Fruit fly (Drosophila melanogaster) whole organism, prepupa: ENCODE results near the gene Shab.

Source experiments
- Blimp-1 ChIP-seq: fragments of 200-800 bp; sonication (Bioruptor generic); optimal IDR thresholded peaks from 3 replicates; lab custom pipeline; 2017; ENCODE audit warnings: missing biosample characterization, missing genetic modification characterization, mild to moderate bottlenecking, moderate library complexity, missing genetic modification reagents
- CG3032 ChIP-seq: fragments of 200-800 bp; optimal IDR thresholded peaks from 2 replicates; lab custom pipeline; 2019; ENCODE audit warnings: missing biosample characterization, mild to moderate bottlenecking, missing genetic modification characterization, moderate library complexity
- CG32006 ChIP-seq: fragments of 200-800 bp; sonication (Bioruptor generic); optimal IDR thresholded peaks from 3 replicates; lab custom pipeline; 2017; ENCODE audit warnings: missing biosample characterization, mild to moderate bottlenecking, missing genetic modification characterization
- CG4318 ChIP-seq: fragments of 200-800 bp; sonication (Bioruptor generic); optimal IDR thresholded peaks from 3 replicates; lab custom pipeline; 2017; ENCODE audit warnings: missing biosample characterization, mild to moderate bottlenecking, missing genetic modification characterization
- CG6808 ChIP-seq: fragments of 200-800 bp; sonication (Bioruptor generic); optimal IDR thresholded peaks from 3 replicates; lab custom pipeline; 2017; ENCODE audit warnings: missing biosample characterization, missing genetic modification characterization, mild to moderate bottlenecking, moderate library complexity, missing genetic modification reagents
- CG6854 ChIP-seq: fragments of 200-800 bp; sonication (Bioruptor generic); optimal IDR thresholded peaks from 2 replicates; lab custom pipeline; 2017; ENCODE audit warnings: missing biosample characterization, mild to moderate bottlenecking, missing genetic modification characterization
- Eip93F ChIP-seq: fragments of 200-800 bp; sonication (Bioruptor generic); optimal IDR thresholded peaks from 2 replicates; lab custom pipeline; 2016; ENCODE audit warnings: missing biosample characterization, mild to moderate bottlenecking, missing genetic modification characterization
- Ets21C ChIP-seq: fragments of 200-800 bp; sonication (Bioruptor generic); optimal IDR thresholded peaks from 3 replicates; lab custom pipeline; 2016; ENCODE audit warnings: missing biosample characterization, missing genetic modification characterization
- Hr39 ChIP-seq: fragments of 200-800 bp; sonication (Bioruptor generic); optimal IDR thresholded peaks from 2 replicates; lab custom pipeline; 2016; ENCODE audit warnings: missing biosample characterization, missing genetic modification characterization
- Met ChIP-seq: fragments of 200-800 bp; sonication (Bioruptor generic); optimal IDR thresholded peaks from 3 replicates; lab custom pipeline; 2016; ENCODE audit warnings: missing biosample characterization, missing genetic modification characterization
- Sox15 ChIP-seq: fragments of 200-800 bp; sonication (Bioruptor generic); optimal IDR thresholded peaks from 3 replicates; lab custom pipeline; 2016; ENCODE audit warnings: missing biosample characterization, missing genetic modification characterization
- cyc ChIP-seq: fragments of 200-800 bp; sonication (Bioruptor generic); optimal IDR thresholded peaks from 3 replicates; lab custom pipeline; 2016; ENCODE audit warnings: missing biosample characterization, missing genetic modification characterization
- lz ChIP-seq: fragments of 200-800 bp; sonication (Bioruptor generic); optimal IDR thresholded peaks from 3 replicates; lab custom pipeline; 2016; ENCODE audit warnings: missing biosample characterization, missing genetic modification characterization
- vri ChIP-seq: fragments of 200-800 bp; sonication (Bioruptor generic); optimal IDR thresholded peaks from 3 replicates; lab custom pipeline; 2016; ENCODE audit warnings: missing biosample characterization, mild to moderate bottlenecking, missing genetic modification characterization

DNA sequence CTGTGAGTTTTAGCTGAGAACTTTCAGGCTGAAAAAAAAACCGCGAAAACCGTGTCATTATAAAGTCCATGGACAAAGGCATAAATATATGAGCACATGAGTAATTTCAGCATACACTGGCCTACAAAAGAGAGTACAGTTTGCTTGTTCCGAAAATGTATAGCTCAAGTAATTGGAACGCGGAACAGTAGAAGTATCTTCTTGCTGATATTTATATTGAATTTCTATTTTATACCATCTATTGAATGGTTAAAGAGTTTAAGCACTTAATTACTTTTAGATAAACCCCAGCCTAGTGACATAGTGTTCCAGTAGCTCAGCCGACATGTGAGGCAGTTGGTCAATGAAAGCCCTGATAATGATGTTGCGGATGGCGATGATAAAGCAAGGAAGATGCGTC is 28.0 kb upstream of the Shab start:
- TF ChIP-seq Eip93F (GFP tag; lab: Kevin White, UChicago) (no peak), CG6808 (GFP tag; lab: Kevin White, UChicago) (peak; percentile 69), Hr39 (GFP tag; lab: Kevin White, UChicago) (peak; percentile 43), vri (GFP tag; lab: Kevin White, UChicago) (peak; percentile 52), Ets21C (GFP tag; lab: Kevin White, UChicago) (no peak), CG3032 (peak; percentile 71), lz (GFP tag; lab: Kevin White, UChicago) (peak; percentile 8), Met (GFP tag; lab: Kevin White, UChicago) (peak; percentile 71), Sox15 (GFP tag; lab: Kevin White, UChicago) (peak; percentile 27), CG6854 (GFP tag; lab: Kevin White, UChicago) (no peak), Blimp-1 (GFP tag; lab: Kevin White, UChicago) (peak; percentile 17), cyc (GFP tag; lab: Kevin White, UChicago) (peak; percentile 46), CG4318 (GFP tag; lab: Kevin White, UChicago) (no peak), CG32006 (GFP tag; lab: Kevin White, UChicago) (no peak)
